ENCODE assay signal across 3 fruit fly cellular contexts in genomic region chr3L:1897709-1898108, dm6.
TF ChIP-seq lines count a peak whose summit lies in the region.

No protein-coding gene starts in this region.

- TF ChIP-seq CTCF in whole organism, embryonic (GFP tag; optimal IDR thresholded peaks at IDR 0.05; lab: Kevin White, UChicago) = no peak

TF ChIP-seq in whole organism, adult, 20 proteins besides CTCF, POLR2A, EP300 and RAD21:
- TF ChIP-seq cnc (optimal IDR thresholded peaks at IDR 0.05; lab: Kevin White, UChicago) = no peak
- TF ChIP-seq tj (GFP tag; optimal IDR thresholded peaks at IDR 0.05; lab: Kevin White, UChicago) = peak; percentile 86

TF ChIP-seq in whole organism, embryonic, 481 proteins besides CTCF, POLR2A, EP300 and RAD21:
- TF ChIP-seq Ets65A (GFP tag; lab: Kevin White, UChicago) (peak; percentile 0), CG3726 (GFP tag; IDR thresholded peaks at IDR 0.05; lab: Robert Waterston, UW) (no peak), Adf1 (GFP tag; IDR thresholded peaks at IDR 0.05; lab: Robert Waterston, UW) (no peak), bowl (GFP tag; IDR thresholded peaks at IDR 0.05; lab: Robert Waterston, UW) (no peak), Taf1 (GFP tag; IDR thresholded peaks at IDR 0.05; lab: Robert Waterston, UW) (no peak)

TF ChIP-seq in whole organism, prepupa, 60 proteins besides CTCF, POLR2A, EP300 and RAD21:
- TF ChIP-seq Eip75B (GFP tag; optimal IDR thresholded peaks at IDR 0.05; lab: Kevin White, UChicago) (no peak), acj6 (GFP tag; optimal IDR thresholded peaks at IDR 0.05; lab: Kevin White, UChicago) (peak; percentile 5), svp (GFP tag; lab: Kevin White, UChicago) (peak; percentile 92), Blimp-1 (GFP tag; optimal IDR thresholded peaks at IDR 0.05; lab: Kevin White, UChicago) (no peak), lz (GFP tag; optimal IDR thresholded peaks at IDR 0.05; lab: Kevin White, UChicago) (no peak), CG16779 (tag; optimal IDR thresholded peaks at IDR 0.05; lab: Kevin White, UChicago) (no peak), Eip78C (GFP tag; lab: Kevin White, UChicago) (peak; percentile 3), fkh (GFP tag; optimal IDR thresholded peaks at IDR 0.05; lab: Kevin White, UChicago) (no peak)
